Fruit fly (Drosophila melanogaster) whole organism, prepupa: ENCODE measurements around the gene CG33230.

Experiments used
- Blimp-1 ChIP-seq: fragments of 200-800 bp; sonication (Bioruptor generic); optimal IDR thresholded peaks from 3 replicates; lab custom pipeline; 2017; ENCODE audit warnings: missing biosample characterization, missing genetic modification characterization, mild to moderate bottlenecking, moderate library complexity, missing genetic modification reagents
- CG10669 ChIP-seq: fragments of 200-800 bp; sonication (Bioruptor generic); optimal IDR thresholded peaks from 3 replicates; lab custom pipeline; 2018; ENCODE audit warnings: missing biosample characterization, mild to moderate bottlenecking, missing genetic modification characterization, moderate library complexity
- CG11294 ChIP-seq: fragments of 200-800 bp; sonication (Bioruptor generic); IDR thresholded peaks from 2 replicates; pipeline ENCODE4 v1.3.6; 2022; ENCODE audit warnings: missing biosample characterization, missing genetic modification characterization
- CG11762 ChIP-seq: fragments of 200-800 bp; sonication (Bioruptor generic); optimal IDR thresholded peaks from 3 replicates; lab custom pipeline; 2016; ENCODE audit warnings: missing biosample characterization, missing genetic modification characterization; ENCODE audit not compliant: insufficient read depth
- CG11902 ChIP-seq: fragments of 200-800 bp; sonication (Bioruptor generic); optimal IDR thresholded peaks from 3 replicates; lab custom pipeline; 2016; ENCODE audit warnings: missing biosample characterization, missing genetic modification characterization
- CG15336 ChIP-seq: fragments of 200-800 bp; sonication (Bioruptor generic); IDR thresholded peaks from 2 replicates; pipeline ENCODE4 v1.3.6; 2022; ENCODE audit warnings: missing biosample characterization, missing genetic modification characterization
- CG16779 ChIP-seq: fragments of 200-800 bp; sonication (Bioruptor generic); optimal IDR thresholded peaks from 3 replicates; lab custom pipeline; 2017; ENCODE audit warnings: missing biosample characterization, mild to moderate bottlenecking, missing genetic modification characterization
- CG3032 ChIP-seq: fragments of 200-800 bp; optimal IDR thresholded peaks from 2 replicates; lab custom pipeline; 2019; ENCODE audit warnings: missing biosample characterization, mild to moderate bottlenecking, missing genetic modification characterization, moderate library complexity
- CG31627 ChIP-seq: fragments of 200-800 bp; sonication (Bioruptor generic); optimal IDR thresholded peaks from 3 replicates; lab custom pipeline; 2016; ENCODE audit warnings: missing biosample characterization, missing genetic modification characterization
- CG34406 ChIP-seq: fragments of 200-800 bp; sonication (Bioruptor generic); optimal IDR thresholded peaks from 3 replicates; lab custom pipeline; 2016; ENCODE audit warnings: missing biosample characterization, missing genetic modification characterization
- CG3919 ChIP-seq: fragments of 200-800 bp; sonication (Bioruptor generic); optimal IDR thresholded peaks from 3 replicates; lab custom pipeline; 2016; ENCODE audit warnings: missing biosample characterization, missing genetic modification characterization
- CG4318 ChIP-seq: fragments of 200-800 bp; sonication (Bioruptor generic); optimal IDR thresholded peaks from 3 replicates; lab custom pipeline; 2017; ENCODE audit warnings: missing biosample characterization, mild to moderate bottlenecking, missing genetic modification characterization
- CG6163 ChIP-seq: fragments of 200-800 bp; sonication (Bioruptor generic); IDR thresholded peaks from 3 replicates; pipeline ENCODE4 v1.3.6; 2022; ENCODE audit warnings: missing biosample characterization, missing genetic modification characterization
- CG6276 ChIP-seq: fragments of 200-800 bp; sonication (Bioruptor generic); optimal IDR thresholded peaks from 2 replicates; lab custom pipeline; 2017; ENCODE audit warnings: missing biosample characterization, mild to moderate bottlenecking, missing genetic modification characterization
- CG6792 ChIP-seq: fragments of 200-800 bp; sonication (Bioruptor generic); optimal IDR thresholded peaks from 3 replicates; lab custom pipeline; 2016; ENCODE audit warnings: missing biosample characterization, missing genetic modification characterization
- CG6808 ChIP-seq: fragments of 200-800 bp; sonication (Bioruptor generic); optimal IDR thresholded peaks from 3 replicates; lab custom pipeline; 2017; ENCODE audit warnings: missing biosample characterization, missing genetic modification characterization, mild to moderate bottlenecking, moderate library complexity, missing genetic modification reagents
- CG7368 ChIP-seq: fragments of 200-800 bp; sonication (Bioruptor generic); optimal IDR thresholded peaks from 3 replicates; lab custom pipeline; 2016; ENCODE audit warnings: missing biosample characterization, missing genetic modification characterization
- CG8119 ChIP-seq: fragments of 200-800 bp; sonication (Bioruptor generic); IDR thresholded peaks from 3 replicates; pipeline ENCODE4 v1.3.6; 2022; ENCODE audit warnings: missing biosample characterization, missing genetic modification characterization
- CG8632 ChIP-seq: fragments of 200-800 bp; sonication (Bioruptor generic); optimal IDR thresholded peaks from 3 replicates; lab custom pipeline; 2016; ENCODE audit warnings: missing biosample characterization, missing genetic modification characterization
- CG9139 ChIP-seq: fragments of 200-800 bp; sonication (Bioruptor generic); optimal IDR thresholded peaks from 3 replicates; lab custom pipeline; 2017; ENCODE audit warnings: missing biosample characterization, mild to moderate bottlenecking, missing genetic modification characterization
- Gug ChIP-seq: fragments of 200-800 bp; sonication (Bioruptor generic); IDR thresholded peaks from 2 replicates; pipeline ENCODE4 v1.3.6; 2022; ENCODE audit warnings: missing biosample characterization, missing genetic modification characterization
- Hr39 ChIP-seq: fragments of 200-800 bp; sonication (Bioruptor generic); optimal IDR thresholded peaks from 2 replicates; lab custom pipeline; 2016; ENCODE audit warnings: missing biosample characterization, missing genetic modification characterization
- Hr4 ChIP-seq: fragments of 200-800 bp; sonication (Bioruptor generic); optimal IDR thresholded peaks from 3 replicates; lab custom pipeline; 2016; ENCODE audit warnings: missing biosample characterization, missing genetic modification characterization
- Met ChIP-seq: fragments of 200-800 bp; sonication (Bioruptor generic); optimal IDR thresholded peaks from 3 replicates; lab custom pipeline; 2016; ENCODE audit warnings: missing biosample characterization, missing genetic modification characterization
- OdsH ChIP-seq: fragments of 200-800 bp; sonication (Bioruptor generic); optimal IDR thresholded peaks from 3 replicates; lab custom pipeline; 2016; ENCODE audit warnings: missing biosample characterization, missing genetic modification characterization
- Sox14 ChIP-seq: fragments of 200-800 bp; sonication (Bioruptor generic); optimal IDR thresholded peaks from 3 replicates; lab custom pipeline; 2016; ENCODE audit warnings: missing biosample characterization, missing genetic modification characterization
- acj6 ChIP-seq: fragments of 200-800 bp; sonication (Bioruptor generic); optimal IDR thresholded peaks from 3 replicates; lab custom pipeline; 2016; ENCODE audit warnings: missing biosample characterization, missing genetic modification characterization
- dac ChIP-seq: fragments of 200-800 bp; sonication (Bioruptor generic); optimal IDR thresholded peaks from 2 replicates; lab custom pipeline; 2017; ENCODE audit warnings: missing biosample characterization, mild to moderate bottlenecking, missing genetic modification characterization
- dsx ChIP-seq: fragments of 200-800 bp; optimal IDR thresholded peaks from 3 replicates; lab custom pipeline; 2019; ENCODE audit warnings: missing biosample characterization, mild to moderate bottlenecking, missing genetic modification characterization, moderate library complexity; ENCODE audit not compliant: poor library complexity, severe bottlenecking
- fd59A ChIP-seq: fragments of 200-800 bp; sonication (Bioruptor generic); optimal IDR thresholded peaks from 2 replicates; lab custom pipeline; 2017; ENCODE audit warnings: missing biosample characterization, mild to moderate bottlenecking, missing genetic modification characterization, missing genetic modification reagents
- fd85E ChIP-seq: fragments of 200-800 bp; sonication (Bioruptor generic); optimal IDR thresholded peaks from 3 replicates; lab custom pipeline; 2016; ENCODE audit warnings: missing biosample characterization, missing genetic modification characterization
- fkh ChIP-seq: fragments of 200-800 bp; sonication (Bioruptor generic); optimal IDR thresholded peaks from 3 replicates; lab custom pipeline; 2017; ENCODE audit warnings: missing biosample characterization, mild to moderate bottlenecking, missing genetic modification characterization, moderate library complexity
- net ChIP-seq: fragments of 200-800 bp; sonication (Bioruptor generic); optimal IDR thresholded peaks from 3 replicates; lab custom pipeline; 2016; ENCODE audit warnings: missing biosample characterization, missing genetic modification characterization
- pdm3 ChIP-seq: fragments of 200-800 bp; sonication (Bioruptor generic); optimal IDR thresholded peaks from 3 replicates; lab custom pipeline; 2016; ENCODE audit warnings: missing biosample characterization, missing genetic modification characterization
- spab ChIP-seq: fragments of 200-800 bp; sonication (Bioruptor generic); optimal IDR thresholded peaks from 2 replicates; lab custom pipeline; 2017; ENCODE audit warnings: missing biosample characterization, mild to moderate bottlenecking, missing genetic modification characterization, missing genetic modification reagents
- ss ChIP-seq, 2 experiments: fragments of 200-800 bp; sonication (Bioruptor generic); optimal IDR thresholded peaks; 2 replicates in 1 of 2; 3 replicates in 1 of 2; lab custom pipeline; 2017 to 2018; ENCODE audit warnings: mild to moderate bottlenecking in 2 of 2, missing biosample characterization in 2 of 2, missing genetic modification characterization in 2 of 2, moderate library complexity in 1 of 2
- svp ChIP-seq: fragments of 200-800 bp; sonication (Bioruptor generic); peaks from one replicate; lab custom pipeline; 2016; ENCODE audit warnings: missing biosample characterization, missing genetic modification characterization
- topi ChIP-seq: fragments of 200-800 bp; sonication (Bioruptor generic); optimal IDR thresholded peaks from 3 replicates; lab custom pipeline; 2016; ENCODE audit warnings: missing biosample characterization, missing genetic modification characterization
- vri ChIP-seq: fragments of 200-800 bp; sonication (Bioruptor generic); optimal IDR thresholded peaks from 3 replicates; lab custom pipeline; 2016; ENCODE audit warnings: missing biosample characterization, mild to moderate bottlenecking, missing genetic modification characterization

CG33230 gene

DNA sequence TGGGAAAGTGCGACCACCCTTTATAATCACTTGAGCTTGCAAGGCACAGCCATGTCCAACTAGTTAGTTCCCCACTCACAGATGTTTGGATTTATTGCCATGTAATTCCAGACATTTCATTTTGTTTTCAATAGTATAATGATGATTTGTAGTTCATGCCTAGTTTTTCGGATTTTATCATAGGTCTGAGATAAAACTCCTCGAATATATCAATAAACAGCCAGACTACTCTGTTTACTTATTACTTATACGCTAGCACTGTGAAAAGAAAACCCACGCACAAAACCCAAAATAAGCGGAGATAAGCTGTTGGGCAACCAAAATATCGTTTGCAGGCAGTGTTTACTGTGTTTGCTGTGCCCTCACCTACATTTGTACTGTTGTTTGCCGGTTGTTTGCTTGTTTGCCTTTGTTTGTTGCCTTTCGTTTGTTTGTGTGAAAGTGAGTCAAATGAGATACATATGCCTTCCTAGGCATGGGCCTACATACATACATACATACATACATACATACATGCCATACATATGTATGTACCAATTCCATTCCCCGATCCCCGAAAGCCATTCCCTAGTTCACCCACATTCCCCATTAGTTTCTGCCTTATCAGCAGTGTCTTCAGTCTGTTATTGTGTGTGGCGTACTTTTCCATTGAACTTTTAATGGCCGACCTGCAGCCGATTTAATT is 38.9 kb upstream of the CG33230 start (continued):
- TF ChIP-seq fd59A (no peak), dsx (GFP tag; lab: Kevin White, UChicago) (no peak), CG34406 (GFP tag; lab: Kevin White, UChicago) (peak; percentile 41), dac (GFP tag; lab: Kevin White, UChicago) (peak; percentile 15), Blimp-1 (GFP tag; lab: Kevin White, UChicago) (no peak), fkh (GFP tag; lab: Kevin White, UChicago) (peak; percentile 98), Sox14 (peak; percentile 55), CG6276 (GFP tag; lab: Kevin White, UChicago) (no peak), Met (GFP tag; lab: Kevin White, UChicago) (peak; percentile 36), OdsH (GFP tag; lab: Kevin White, UChicago) (peak; percentile 48), CG8119 (GFP tag; lab: Robert Waterston, UW) (peak; percentile 63), CG8632 (GFP tag; lab: Kevin White, UChicago) (peak; percentile 34), CG11902 (GFP tag; lab: Kevin White, UChicago) (no peak), Hr4 (GFP tag; lab: Kevin White, UChicago) (peak; percentile 53), ss (GFP tag; optimal IDR thresholded peaks at IDR 0.05; lab: Kevin White, UChicago) (no peak), Hr39 (peak; percentile 18), CG3919 (GFP tag; lab: Kevin White, UChicago) (peak; percentile 31), CG10669 (GFP tag; lab: Kevin White, UChicago) (peak; percentile 39), net (GFP tag; lab: Kevin White, UChicago) (peak; percentile 22), CG4318 (GFP tag; lab: Kevin White, UChicago) (no peak), CG6792 (GFP tag; lab: Kevin White, UChicago) (peak; percentile 23), vri (GFP tag; lab: Kevin White, UChicago) (peak; percentile 20), Gug (no peak), fd85E (GFP tag; lab: Kevin White, UChicago) (no peak), CG16779 (no peak), topi (GFP tag; lab: Kevin White, UChicago) (no peak)

DNA sequence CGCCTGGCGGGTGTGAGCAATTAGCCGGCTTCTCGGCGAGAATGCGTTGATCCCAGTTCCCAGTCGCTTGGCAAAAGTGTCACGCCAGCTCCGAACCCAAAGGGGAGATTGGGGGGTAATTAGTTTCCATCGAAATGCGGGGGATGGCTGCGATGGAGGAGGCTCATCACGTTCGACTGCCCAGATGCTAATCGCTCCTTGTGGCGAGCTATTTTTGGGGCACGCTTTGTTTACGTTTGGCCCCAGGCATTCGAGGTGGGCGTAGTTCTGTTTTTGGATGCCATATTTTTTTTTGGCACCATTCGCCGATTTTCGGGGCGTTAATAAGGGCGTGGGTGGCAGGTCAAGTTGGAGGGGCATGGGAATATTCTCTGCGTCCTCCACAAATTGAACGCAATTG is 38.0 kb upstream of the CG33230 start:
- TF ChIP-seq CG3032 (tag; lab: Kevin White, UChicago) (no peak), CG11294 (no peak), OdsH (GFP tag; lab: Kevin White, UChicago) (no peak), fd85E (GFP tag; lab: Kevin White, UChicago) (no peak), CG34406 (GFP tag; lab: Kevin White, UChicago) (no peak), CG6808 (no peak), spab (GFP tag; lab: Kevin White, UChicago) (no peak), dsx (GFP tag; lab: Kevin White, UChicago) (no peak), CG15336 (no peak), Hr39 (no peak), topi (GFP tag; lab: Kevin White, UChicago) (no peak), svp (GFP tag; lab: Kevin White, UChicago) (no peak), Sox14 (no peak), acj6 (GFP tag; lab: Kevin White, UChicago) (no peak), CG6163 (GFP tag; lab: Robert Waterston, UW) (no peak), pdm3 (GFP tag; lab: Kevin White, UChicago) (no peak), CG10669 (GFP tag; lab: Kevin White, UChicago) (no peak), CG31627 (no peak), CG7368 (GFP tag; lab: Kevin White, UChicago) (no peak)

DNA sequence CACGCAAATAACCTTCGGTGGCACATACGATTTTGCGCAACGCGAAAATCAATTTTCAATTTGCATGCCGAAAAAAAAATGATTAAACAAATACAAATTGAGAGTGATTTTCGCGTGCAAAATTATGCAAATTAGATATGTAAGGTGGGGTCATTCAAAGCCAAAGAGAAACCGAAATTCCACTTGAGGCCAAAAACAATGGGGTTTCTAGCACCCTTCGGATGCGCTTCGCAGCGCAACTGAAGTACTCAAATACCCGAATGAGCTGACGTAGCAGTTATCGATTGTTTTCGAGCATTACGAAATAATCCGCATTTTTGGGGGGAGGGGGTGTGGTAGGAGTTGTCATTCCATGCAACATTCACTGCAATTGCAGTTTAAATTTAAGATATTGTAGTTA is 37.4 kb upstream of the CG33230 start:
- no peak for TF ChIP-seq Blimp-1 (GFP tag; lab: Kevin White, UChicago)
- no peak for TF ChIP-seq CG10669 (GFP tag; lab: Kevin White, UChicago)
- no peak for TF ChIP-seq vri (GFP tag; lab: Kevin White, UChicago)
- no peak for TF ChIP-seq CG11762 (GFP tag; lab: Kevin White, UChicago)
- no peak for TF ChIP-seq spab (GFP tag; lab: Kevin White, UChicago)
- TF ChIP-seq acj6 (GFP tag; lab: Kevin White, UChicago), result no peak
- no peak for TF ChIP-seq CG9139 (GFP tag; lab: Kevin White, UChicago)
- TF ChIP-seq CG34406 (GFP tag; lab: Kevin White, UChicago), result no peak
- TF ChIP-seq CG8119 (GFP tag; lab: Robert Waterston, UW), result no peak
- TF ChIP-seq CG15336, result no peak
